Worm (Caenorhabditis elegans): Measurements from ENCODE around the gene atl-1.
A peak's percentile ranks its signal among the peaks of the same experiment; 100 is the strongest.

The atl-1 gene

DNA sequence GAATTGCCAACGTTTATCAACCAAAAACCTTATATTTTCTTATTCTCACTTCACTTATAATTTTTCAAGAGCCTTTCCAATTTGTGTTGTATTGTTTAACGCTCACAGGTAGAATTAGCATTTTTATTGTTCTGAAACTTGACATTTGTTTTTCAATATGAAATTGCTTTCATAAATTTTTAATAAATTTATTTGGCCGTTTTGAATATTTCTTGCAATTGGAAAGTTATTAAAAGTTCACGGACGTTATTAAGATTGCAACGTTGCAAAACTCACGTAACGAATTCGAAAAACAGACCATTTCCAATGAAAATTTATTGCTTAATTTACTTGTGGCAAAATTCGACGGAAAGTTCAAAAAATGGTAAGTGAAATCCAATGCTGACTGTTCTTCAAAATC, 55.1 kb downstream of the atl-1 start, which contains the start of gene K09G1.2:
K09G1.2 (plus strand) TSS at position 301 of the 400 bp plus-strand sequence.
- no peak for TF ChIP-seq mep-1 (tag; optimal IDR thresholded peaks at IDR 0.05)
- no peak for TF ChIP-seq lin-39 (tag; optimal IDR thresholded peaks at IDR 0.05)
- no peak for TF ChIP-seq blmp-1 (tag; optimal IDR thresholded peaks at IDR 0.05)

DNA sequence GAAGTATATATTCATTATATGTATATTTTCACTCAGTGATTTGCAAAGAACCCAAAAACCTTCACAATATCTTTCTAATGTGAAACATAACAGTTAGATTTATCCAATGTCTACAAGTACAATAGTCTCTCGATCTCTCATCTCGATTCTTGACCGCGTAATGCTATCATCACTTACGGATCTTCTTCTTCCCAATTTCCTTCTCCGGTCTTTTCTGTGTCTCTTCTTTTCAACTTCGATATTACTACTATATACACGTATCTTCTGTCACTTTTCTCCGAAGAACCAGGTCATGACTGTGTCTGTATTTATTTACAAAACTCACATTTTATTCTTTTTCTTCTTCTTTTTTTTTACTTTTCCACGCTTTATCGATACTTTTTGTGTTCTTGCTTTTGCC, 56.8 kb downstream of the atl-1 start:
- TF ChIP-seq nhr-71 (tag; optimal IDR thresholded peaks at IDR 0.05) (peak; percentile 5), jun-1 (tag; optimal IDR thresholded peaks at IDR 0.05) (no peak), vab-15 (tag; optimal IDR thresholded peaks at IDR 0.05) (no peak), egl-27 (tag; optimal IDR thresholded peaks at IDR 0.05) (no peak), ztf-11 (tag; optimal IDR thresholded peaks at IDR 0.05) (no peak), C04F5.9 (tag; optimal IDR thresholded peaks at IDR 0.05) (no peak), nhr-85 (tag) (peak; percentile 68), ama-1 (optimal IDR thresholded peaks at IDR 0.05) (no peak), C16A3.4 (tag; optimal IDR thresholded peaks at IDR 0.05) (no peak), Y116A8C.19 (tag; optimal IDR thresholded peaks at IDR 0.05; ENCODE audit: borderline replicate concordance) (no peak), ets-5 (GFP tag; IDR thresholded peaks at IDR 0.05) (no peak), nhr-12 (tag; optimal IDR thresholded peaks at IDR 0.05) (no peak), blmp-1 (tag; optimal IDR thresholded peaks at IDR 0.05) (peak; percentile 68), unc-62 (GFP tag; optimal IDR thresholded peaks at IDR 0.05) (no peak), hlh-17 (GFP tag; optimal IDR thresholded peaks at IDR 0.05; ENCODE audit: borderline replicate concordance) (no peak), sptf-1 (tag; optimal IDR thresholded peaks at IDR 0.05) (no peak), irx-1 (tag; optimal IDR thresholded peaks at IDR 0.05) (no peak), lin-39 (tag; optimal IDR thresholded peaks at IDR 0.05) (no peak), ceh-8 (GFP tag; optimal IDR thresholded peaks at IDR 0.05) (no peak), unc-98 (GFP tag; IDR thresholded peaks at IDR 0.05) (no peak), nhr-77 (tag; optimal IDR thresholded peaks at IDR 0.05) (no peak), elt-3 (tag; optimal IDR thresholded peaks at IDR 0.05) (peak in 2 of 6 experiments; percentile 40 to 41), rnt-1 (tag; optimal IDR thresholded peaks at IDR 0.05) (no peak), dsc-1 (tag; optimal IDR thresholded peaks at IDR 0.05) (no peak), elt-2 (tag; optimal IDR thresholded peaks at IDR 0.05) (no peak), pag-3 (tag; optimal IDR thresholded peaks at IDR 0.05; ENCODE audit: borderline replicate concordance, insufficient read depth) (no peak), lin-35 (GFP tag; optimal IDR thresholded peaks at IDR 0.05) (no peak), snu-23 (GFP tag; optimal IDR thresholded peaks at IDR 0.05) (peak; percentile 34), swsn-7 (tag; optimal IDR thresholded peaks at IDR 0.05) (no peak), snpc-4 (tag; optimal IDR thresholded peaks at IDR 0.05) (no peak), fkh-8 (tag; optimal IDR thresholded peaks at IDR 0.05) (no peak), tbx-2 (tag; optimal IDR thresholded peaks at IDR 0.05) (no peak), mep-1 (tag; optimal IDR thresholded peaks at IDR 0.05) (peak; percentile 16), ceh-88 (GFP tag; IDR thresholded peaks at IDR 0.05) (no peak), nhr-20 (tag; optimal IDR thresholded peaks at IDR 0.05) (peak; percentile 22), nhr-90 (tag; optimal IDR thresholded peaks at IDR 0.05; ENCODE audit: poor library complexity) (no peak), mab-9 (GFP tag; IDR thresholded peaks at IDR 0.05) (no peak), F16B12.6 (tag; optimal IDR thresholded peaks at IDR 0.05) (no peak), ceh-63 (GFP tag; optimal IDR thresholded peaks at IDR 0.05) (no peak), lin-14 (GFP tag; optimal IDR thresholded peaks at IDR 0.05) (peak; percentile 57), dpl-1 (GFP tag; optimal IDR thresholded peaks at IDR 0.05) (no peak), nhr-19 (GFP tag; conservative IDR thresholded peaks at IDR 0.05) (no peak), pax-3 (tag; optimal IDR thresholded peaks at IDR 0.05) (no peak), grh-1 (GFP tag; IDR thresholded peaks at IDR 0.05) (no peak), sox-4 (tag; optimal IDR thresholded peaks at IDR 0.05) (no peak), mdl-1 (tag; optimal IDR thresholded peaks at IDR 0.05) (no peak), fkh-4 (tag; optimal IDR thresholded peaks at IDR 0.05; ENCODE audit: borderline replicate concordance) (no peak), lsy-2 (tag; optimal IDR thresholded peaks at IDR 0.05) (no peak), efl-3 (GFP tag; optimal IDR thresholded peaks at IDR 0.05) (no peak), fkh-10 (GFP tag; optimal IDR thresholded peaks at IDR 0.05) (no peak)

Data from whole organism, L1 larva.